Fruit fly (Drosophila melanogaster): ENCODE results near the gene GluRIIB.

The GluRIIB gene

dm6 chr2L:5527861-5528260 is 31.3 kb upstream of the GluRIIB start, which contains the start of gene CG31915 (continued):
- TF ChIP-seq dimm (GFP tag; IDR thresholded peaks at IDR 0.05) (no peak), CG9817 (tag; optimal IDR thresholded peaks at IDR 0.05) (no peak), kah (GFP tag; optimal IDR thresholded peaks at IDR 0.05) (no peak), Dbx (GFP tag; IDR thresholded peaks at IDR 0.05) (no peak), Neu2 (GFP tag; optimal IDR thresholded peaks at IDR 0.05; ENCODE audit: borderline replicate concordance) (no peak), CG4328 (GFP tag; optimal IDR thresholded peaks at IDR 0.05) (no peak), dysf (GFP tag; IDR thresholded peaks at IDR 0.05) (no peak), CG15601 (tag; optimal IDR thresholded peaks at IDR 0.05) (no peak), CG33213 (GFP tag; optimal IDR thresholded peaks at IDR 0.05) (no peak), pita (GFP tag; optimal IDR thresholded peaks at IDR 0.05) (no peak), CG12769 (tag; optimal IDR thresholded peaks at IDR 0.05) (no peak), zen2 (GFP tag; IDR thresholded peaks at IDR 0.05; ENCODE audit: partially characterized antibody) (peak; percentile 61; the same call in 2 of the 3 replicates), Camta (GFP tag; optimal IDR thresholded peaks at IDR 0.05) (no peak), CG6654 (GFP tag; optimal IDR thresholded peaks at IDR 0.05) (peak; percentile 100), CG2129 (GFP tag; IDR thresholded peaks at IDR 0.05; ENCODE audit: partially characterized antibody) (no peak), CG2116 (GFP tag; optimal IDR thresholded peaks at IDR 0.05) (no peak), Lim3 (GFP tag; IDR thresholded peaks at IDR 0.05) (no peak), CG17361 (GFP tag; IDR thresholded peaks at IDR 0.05) (no peak), nerfin-2 (GFP tag; IDR thresholded peaks at IDR 0.05; ENCODE audit: partially characterized antibody) (peak; percentile 86), nom (GFP tag; optimal IDR thresholded peaks at IDR 0.05) (no peak), CG7963 (GFP tag; IDR thresholded peaks at IDR 0.05; ENCODE audit: partially characterized antibody) (peak; percentile 83; the same call in 2 of the 3 replicates), CG34224 (GFP tag; IDR thresholded peaks at IDR 0.05; ENCODE audit: partially characterized antibody) (peak; percentile 62; the same call in 2 of the 3 replicates), Fer1 (GFP tag; optimal IDR thresholded peaks at IDR 0.05) (no peak), Sin3A (optimal IDR thresholded peaks at IDR 0.05) (no peak), CG15514 (GFP tag; optimal IDR thresholded peaks at IDR 0.05) (peak; percentile 29), Vsx1 (GFP tag; optimal IDR thresholded peaks at IDR 0.05) (no peak), CkIIα-i1 (GFP tag; IDR thresholded peaks at IDR 0.05) (no peak), CG14965 (GFP tag; optimal IDR thresholded peaks at IDR 0.05; ENCODE audit: borderline replicate concordance) (no peak), Xbp1 (GFP tag; optimal IDR thresholded peaks at IDR 0.05) (no peak), CG34422 (GFP tag; IDR thresholded peaks at IDR 0.05) (peak; percentile 47; the same call in 1 of the 3 replicates), CG12391 (tag; optimal IDR thresholded peaks at IDR 0.05) (no peak), Dip3 (GFP tag; optimal IDR thresholded peaks at IDR 0.05) (no peak), CG6683 (GFP tag; optimal IDR thresholded peaks at IDR 0.05) (no peak), ken (GFP tag; IDR thresholded peaks at IDR 0.05) (no peak), CG17186 (GFP tag; optimal IDR thresholded peaks at IDR 0.05) (no peak), Chrac-16 (GFP tag; optimal IDR thresholded peaks at IDR 0.05) (no peak), salm (tag; optimal IDR thresholded peaks at IDR 0.05) (no peak), CG5953 (GFP tag; IDR thresholded peaks at IDR 0.05) (no peak), CG10147 (GFP tag; optimal IDR thresholded peaks at IDR 0.05) (no peak), br (optimal IDR thresholded peaks at IDR 0.05) (no peak), CG10959 (GFP tag; IDR thresholded peaks at IDR 0.05) (no peak), sr (GFP tag; IDR thresholded peaks at IDR 0.05) (no peak), cwo (GFP tag; optimal IDR thresholded peaks at IDR 0.05) (no peak), CG7357 (GFP tag; IDR thresholded peaks at IDR 0.05) (no peak), Elba2 (GFP tag; optimal IDR thresholded peaks at IDR 0.05) (no peak), Opbp (GFP tag; IDR thresholded peaks at IDR 0.05; ENCODE audit: partially characterized antibody) (peak; percentile 75), CG11504 (tag; optimal IDR thresholded peaks at IDR 0.05) (no peak), cato (GFP tag; optimal IDR thresholded peaks at IDR 0.05; ENCODE audit: borderline replicate concordance) (no peak), Jarid2 (GFP tag; optimal IDR thresholded peaks at IDR 0.05) (no peak), pzg (GFP tag; optimal IDR thresholded peaks at IDR 0.05) (peak; percentile 37), ash1 (GFP tag; optimal IDR thresholded peaks at IDR 0.05) (no peak)

Measured in whole organism, embryonic.